Fruit fly (Drosophila melanogaster): Measurements from ENCODE around the gene Kul.

Kul gene

dm6 chr3R:29690539-29690852 lies 35.1 kb upstream of the Kul start (continued):
- TF ChIP-seq CkIIα-i1 (GFP tag; IDR thresholded peaks at IDR 0.05) (no peak), inv (GFP tag; IDR thresholded peaks at IDR 0.05; ENCODE audit: partially characterized antibody) (no peak), grau (tag; optimal IDR thresholded peaks at IDR 0.05) (peak; percentile 58), fd64A (GFP tag; optimal IDR thresholded peaks at IDR 0.05) (no peak), Nf-YA (GFP tag; IDR thresholded peaks at IDR 0.05) (no peak), CG10543 (GFP tag; optimal IDR thresholded peaks at IDR 0.05) (no peak), bsh (GFP tag; optimal IDR thresholded peaks at IDR 0.05) (peak in 1 of 2 experiments; percentile 77), CG10267 (tag; optimal IDR thresholded peaks at IDR 0.05) (peak; percentile 30), lilli (GFP tag; optimal IDR thresholded peaks at IDR 0.05) (no peak), Dip2 (GFP tag; IDR thresholded peaks at IDR 0.05) (no peak), Adf1 (GFP tag; IDR thresholded peaks at IDR 0.05) (no peak), Oaz (GFP tag; IDR thresholded peaks at IDR 0.05) (no peak), CG3726 (GFP tag; IDR thresholded peaks at IDR 0.05) (no peak), dmrt99B (tag; optimal IDR thresholded peaks at IDR 0.05) (peak; percentile 81), Bdp1 (GFP tag; optimal IDR thresholded peaks at IDR 0.05) (no peak), CG15011 (GFP tag; optimal IDR thresholded peaks at IDR 0.05) (no peak), HLH3B (GFP tag; IDR thresholded peaks at IDR 0.05) (no peak), CG11456 (GFP tag; IDR thresholded peaks at IDR 0.05) (no peak), ato (GFP tag; IDR thresholded peaks at IDR 0.05; ENCODE audit: partially characterized antibody) (no peak), Kr (GFP tag; optimal IDR thresholded peaks at IDR 0.05) (no peak), Atf-2 (GFP tag; optimal IDR thresholded peaks at IDR 0.05) (peak; percentile 12), pzg (GFP tag; optimal IDR thresholded peaks at IDR 0.05) (no peak), CG8388 (GFP tag; optimal IDR thresholded peaks at IDR 0.05) (peak; percentile 49), shn (GFP tag; optimal IDR thresholded peaks at IDR 0.05) (no peak), Nf-YC (tag; optimal IDR thresholded peaks at IDR 0.05) (no peak), CG12769 (tag; optimal IDR thresholded peaks at IDR 0.05) (no peak), prd (optimal IDR thresholded peaks at IDR 0.05) (no peak), prd (GFP tag; IDR thresholded peaks at IDR 0.05) (peak; percentile 36; the same call in 1 of the 3 replicates), twi (tag; optimal IDR thresholded peaks at IDR 0.05) (no peak), CG32772 (GFP tag; IDR thresholded peaks at IDR 0.05) (no peak), CG9727 (GFP tag; optimal IDR thresholded peaks at IDR 0.05) (peak; percentile 33), CG13296 (GFP tag; optimal IDR thresholded peaks at IDR 0.05) (no peak), chinmo (GFP tag; IDR thresholded peaks at IDR 0.05; ENCODE audit: partially characterized antibody) (no peak), CG14014 (GFP tag; IDR thresholded peaks at IDR 0.05) (no peak), toy (GFP tag; IDR thresholded peaks at IDR 0.05) (no peak), pnt (GFP tag; optimal IDR thresholded peaks at IDR 0.05) (no peak), CG31365 (tag; optimal IDR thresholded peaks at IDR 0.05) (no peak), Fer3 (tag; optimal IDR thresholded peaks at IDR 0.05) (peak; percentile 45), Six4 (GFP tag; optimal IDR thresholded peaks at IDR 0.05) (peak; percentile 7), CG1603 (tag; optimal IDR thresholded peaks at IDR 0.05) (peak; percentile 71), CG18476 (GFP tag; optimal IDR thresholded peaks at IDR 0.05) (peak; percentile 2), lov (optimal IDR thresholded peaks at IDR 0.05) (no peak), lov (GFP tag; IDR thresholded peaks at IDR 0.05) (no peak)

- no peak for TF ChIP-seq Sox100B (GFP tag; optimal IDR thresholded peaks at IDR 0.05)
- TF ChIP-seq CG1832 (GFP tag; optimal IDR thresholded peaks at IDR 0.05), result peak; percentile 93
- TF ChIP-seq Doc3 (GFP tag; IDR thresholded peaks at IDR 0.05; ENCODE audit: partially characterized antibody), result no peak
- 0 out of 4 replicates have a peak, but pooled peaks have one; percentile 28 for TF ChIP-seq Dll (GFP tag; IDR thresholded peaks at IDR 0.05; ENCODE audit: partially characterized antibody)
- peak; percentile 89 for TF ChIP-seq D (optimal IDR thresholded peaks at IDR 0.05)
- TF ChIP-seq D (GFP tag; optimal IDR thresholded peaks at IDR 0.05), result no peak
- TF ChIP-seq Ets65A (GFP tag), result no peak
- TF ChIP-seq seq (GFP tag; IDR thresholded peaks at IDR 0.05), result peak; percentile 59; the same call in 1 of the 2 replicates
- TF ChIP-seq Jarid2 (GFP tag; optimal IDR thresholded peaks at IDR 0.05), result peak; percentile 42
- TF ChIP-seq Deaf1 (tag; optimal IDR thresholded peaks at IDR 0.05), result peak; percentile 53
- peak; percentile 69 for TF ChIP-seq yki (optimal IDR thresholded peaks at IDR 0.05)
- TF ChIP-seq dpn (GFP tag; optimal IDR thresholded peaks at IDR 0.05), result no peak
Measured at dm6 chr3R:29690960-29691527, 34.6 kb upstream of the Kul start.

All from whole organism, embryonic.